Fruit fly (Drosophila melanogaster) whole organism, adult: Measurements from ENCODE around the gene CG15418.

Source experiments
- CG11617 ChIP-seq: fragments of 200-800 bp; sonication (Bioruptor generic); optimal IDR thresholded peaks from 2 replicates; lab custom pipeline; 2017; ENCODE audit warnings: mild to moderate bottlenecking, missing biosample characterization, missing genetic modification reagents, missing genetic modification characterization
- CG12768 ChIP-seq: fragments of 200-800 bp; sonication (Bioruptor generic); optimal IDR thresholded peaks from 2 replicates; lab custom pipeline; 2017; ENCODE audit warnings: missing biosample characterization, missing genetic modification characterization, mild to moderate bottlenecking, moderate library complexity, missing genetic modification reagents
- CG14711 ChIP-seq: fragments of 200-800 bp; sonication (Bioruptor generic); optimal IDR thresholded peaks from 2 replicates; lab custom pipeline; 2018; ENCODE audit warnings: missing biosample characterization, mild to moderate bottlenecking, missing genetic modification characterization, moderate library complexity
- CG1620 ChIP-seq: fragments of 200-800 bp; sonication (Bioruptor generic); optimal IDR thresholded peaks from 2 replicates; lab custom pipeline; 2016; ENCODE audit warnings: missing biosample characterization, missing genetic modification characterization
- CG33017 ChIP-seq: fragments of 200-800 bp; sonication (Bioruptor generic); optimal IDR thresholded peaks from 2 replicates; lab custom pipeline; 2018; ENCODE audit warnings: missing biosample characterization, mild to moderate bottlenecking, missing genetic modification characterization, moderate library complexity
- CG5204 ChIP-seq: fragments of 200-800 bp; sonication (Bioruptor generic); optimal IDR thresholded peaks from 2 replicates; lab custom pipeline; 2016; ENCODE audit warnings: missing biosample characterization, missing genetic modification characterization
- CG7045 ChIP-seq: fragments of 200-800 bp; sonication (Bioruptor generic); optimal IDR thresholded peaks from 2 replicates; lab custom pipeline; 2017; ENCODE audit warnings: missing biosample characterization, mild to moderate bottlenecking, missing genetic modification characterization
- CG7101 ChIP-seq: fragments of 200-800 bp; sonication (Bioruptor generic); optimal IDR thresholded peaks from 2 replicates; lab custom pipeline; 2018; ENCODE audit warnings: missing biosample characterization, mild to moderate bottlenecking, missing genetic modification characterization, moderate library complexity
- Clk ChIP-seq: fragments of 200-800 bp; sonication (Bioruptor generic); optimal IDR thresholded peaks from 2 replicates; lab custom pipeline; 2017; ENCODE audit warnings: missing biosample characterization, missing genetic modification characterization
- Crg-1 ChIP-seq: fragments of 200-800 bp; sonication (Bioruptor generic); optimal IDR thresholded peaks from 2 replicates; lab custom pipeline; 2016; ENCODE audit warnings: missing biosample characterization, missing genetic modification characterization
- Hr96 ChIP-seq: fragments of 200-800 bp; sonication (Bioruptor generic); optimal IDR thresholded peaks from 2 replicates; lab custom pipeline; 2016; ENCODE audit warnings: missing biosample characterization, missing genetic modification characterization
- Mnt ChIP-seq: fragments of 200-800 bp; sonication (Bioruptor generic); optimal IDR thresholded peaks from 2 replicates; lab custom pipeline; 2016; ENCODE audit warnings: missing biosample characterization, mild to moderate bottlenecking, missing genetic modification characterization
- bab1 ChIP-seq: fragments of 200-800 bp; sonication (Bioruptor generic); optimal IDR thresholded peaks from 3 replicates; lab custom pipeline; 2019; ENCODE audit warnings: missing biosample characterization, mild to moderate bottlenecking, missing genetic modification characterization, moderate library complexity
- cic ChIP-seq: fragments of 200-800 bp; sonication (Bioruptor generic); optimal IDR thresholded peaks from 2 replicates; lab custom pipeline; 2017; ENCODE audit warnings: missing biosample characterization, mild to moderate bottlenecking, missing genetic modification characterization, moderate library complexity
- cnc ChIP-seq, 2 experiments: fragments of >200 bp; optimal IDR thresholded peaks; 2 replicates each; lab custom pipeline; 2017
- kay ChIP-seq: fragments of 200-800 bp; sonication (Bioruptor generic); peaks from one replicate; lab custom pipeline; 2016; ENCODE audit warnings: missing biosample characterization, missing genetic modification characterization, borderline replicate concordance
- ovo ChIP-seq: fragments of 200-800 bp; sonication (Bioruptor generic); optimal IDR thresholded peaks from 2 replicates; lab custom pipeline; 2016; ENCODE audit warnings: missing biosample characterization, missing genetic modification characterization
- pad ChIP-seq: fragments of 200-800 bp; sonication (Bioruptor generic); optimal IDR thresholded peaks from 3 replicates; lab custom pipeline; 2017; ENCODE audit warnings: missing biosample characterization, missing genetic modification characterization, mild to moderate bottlenecking, moderate library complexity, missing genetic modification reagents
- tj ChIP-seq: fragments of 200-800 bp; sonication (Bioruptor generic); optimal IDR thresholded peaks from 3 replicates; lab custom pipeline; 2017; ENCODE audit warnings: missing biosample characterization, mild to moderate bottlenecking, missing genetic modification characterization, moderate library complexity
- toe ChIP-seq: fragments of 200-800 bp; sonication (Bioruptor generic); optimal IDR thresholded peaks from 2 replicates; lab custom pipeline; 2016; ENCODE audit warnings: missing biosample characterization, missing genetic modification characterization

Gene CG15418

DNA sequence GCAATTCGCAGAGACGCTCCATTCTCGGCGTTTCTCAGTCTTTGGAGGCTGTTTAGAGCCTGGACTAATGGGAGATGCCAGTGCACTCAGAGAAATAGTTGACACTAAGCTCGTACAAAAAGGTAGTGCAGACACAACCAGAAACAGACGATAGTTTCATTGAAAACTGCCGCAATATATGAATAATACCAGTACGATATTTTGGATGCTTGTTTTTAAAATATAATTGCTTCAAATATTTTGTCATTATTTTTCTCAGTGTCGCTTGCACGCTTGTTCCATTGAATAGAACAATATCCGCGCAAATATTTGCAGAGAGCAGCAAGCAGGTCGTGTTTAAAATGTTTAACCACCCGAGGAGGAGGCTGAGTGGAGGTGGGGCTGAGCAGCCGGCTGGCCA lies 45.0 kb downstream of the CG15418 start:
- TF ChIP-seq cic (GFP tag; lab: Kevin White, UChicago), result no peak
- TF ChIP-seq pad (GFP tag; lab: Kevin White, UChicago), result no peak
- no peak for TF ChIP-seq CG7101 (tag; lab: Kevin White, UChicago)
- TF ChIP-seq cnc (optimal IDR thresholded peaks at IDR 0.05; lab: Kevin White, UChicago), result no peak
- TF ChIP-seq tj, result no peak
- no peak for TF ChIP-seq ovo (GFP tag; lab: Kevin White, UChicago)
- no peak for TF ChIP-seq CG12768 (GFP tag; lab: Kevin White, UChicago)
- TF ChIP-seq Hr96 (GFP tag; lab: Kevin White, UChicago), result no peak
- no peak for TF ChIP-seq bab1
- TF ChIP-seq CG1620, result no peak
- no peak for TF ChIP-seq CG33017 (tag; lab: Kevin White, UChicago)

DNA sequence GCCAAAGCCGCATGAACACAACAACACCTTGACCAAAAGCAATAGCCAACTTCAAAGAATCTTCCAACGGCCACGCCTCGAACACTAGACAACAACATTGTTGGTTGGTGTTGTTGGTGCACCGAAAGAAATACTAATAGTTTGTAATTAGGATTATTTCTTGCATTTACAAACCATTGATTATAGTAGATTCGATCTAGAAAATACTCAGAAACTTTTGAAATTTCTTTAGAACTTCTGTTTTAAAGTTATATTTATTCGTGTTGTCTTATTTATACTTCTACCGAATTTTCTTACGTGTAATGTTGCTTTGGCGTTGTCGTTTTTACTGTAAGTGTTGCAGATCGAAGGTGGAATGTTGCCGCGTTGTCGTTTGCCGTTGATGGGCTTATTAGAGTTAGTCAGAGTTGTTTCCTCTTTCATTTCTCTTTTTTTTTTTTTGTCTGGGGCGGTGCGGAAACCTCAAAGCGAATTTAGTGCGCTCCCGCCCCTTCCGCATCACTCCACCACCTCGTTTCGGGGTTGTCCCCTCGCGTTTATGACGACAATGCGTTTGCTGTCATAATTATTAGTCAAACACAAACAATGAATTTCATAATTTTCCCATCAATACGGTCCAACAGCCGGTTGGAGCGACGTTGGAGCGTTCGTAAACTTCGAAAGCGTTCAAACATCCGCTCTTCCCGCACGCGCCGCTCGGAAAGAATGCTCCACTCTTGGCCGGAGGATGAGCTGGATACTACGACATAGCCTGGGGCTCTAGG lies 45.6 kb downstream of the CG15418 start, which contains the start of gene CG43815:
Gene CG43815 (plus strand): TSS at position 532 of the 764 bp plus-strand sequence.
- no peak for TF ChIP-seq Mnt (GFP tag; lab: Kevin White, UChicago)
- TF ChIP-seq cnc (optimal IDR thresholded peaks at IDR 0.05; lab: Kevin White, UChicago), result no peak
- no peak for TF ChIP-seq ovo (GFP tag; lab: Kevin White, UChicago)
- TF ChIP-seq kay (GFP tag; lab: Kevin White, UChicago), result no peak
- no peak for TF ChIP-seq Clk (GFP tag; lab: Kevin White, UChicago)
- no peak for TF ChIP-seq cic (GFP tag; lab: Kevin White, UChicago)
- TF ChIP-seq CG12768 (GFP tag; lab: Kevin White, UChicago), result no peak
- no peak for TF ChIP-seq tj
- no peak for TF ChIP-seq CG7101 (tag; lab: Kevin White, UChicago)

DNA sequence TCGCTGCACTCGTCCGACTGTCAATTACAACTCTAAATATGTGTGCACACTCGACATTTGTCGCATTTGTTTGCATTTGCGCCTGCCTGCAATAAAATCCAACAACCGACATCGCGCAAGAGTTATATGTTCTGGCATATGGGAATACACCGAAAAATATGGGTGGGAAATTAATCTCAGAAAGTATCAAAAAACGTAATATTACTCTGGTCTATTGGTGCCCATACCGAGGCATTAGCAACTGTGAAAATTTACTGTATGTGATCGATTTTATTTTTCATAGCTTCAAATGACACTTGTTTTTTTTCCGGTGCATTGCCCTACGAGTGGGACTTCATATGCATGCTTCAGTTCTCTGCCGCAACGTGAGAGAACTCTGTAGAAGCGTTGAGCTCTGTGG lies 47.6 kb downstream of the CG15418 start:
- no peak for TF ChIP-seq Mnt (GFP tag; lab: Kevin White, UChicago)
- peak; percentile 25 for TF ChIP-seq CG14711
- TF ChIP-seq CG1620, result no peak
- peak; percentile 52 for TF ChIP-seq CG7101 (tag; lab: Kevin White, UChicago)
- TF ChIP-seq toe (GFP tag; lab: Kevin White, UChicago), result peak; percentile 32
- TF ChIP-seq Hr96 (GFP tag; lab: Kevin White, UChicago), result peak; percentile 67
- no peak for TF ChIP-seq cic (GFP tag; lab: Kevin White, UChicago)
- TF ChIP-seq bab1, result no peak
- TF ChIP-seq CG12768 (GFP tag; lab: Kevin White, UChicago), result peak; percentile 37
- TF ChIP-seq CG5204, result no peak
- peak; percentile 86 for TF ChIP-seq kay (GFP tag; lab: Kevin White, UChicago)
- no peak for TF ChIP-seq ovo (GFP tag; lab: Kevin White, UChicago)

- TF ChIP-seq Hr96 (GFP tag; lab: Kevin White, UChicago), result peak; percentile 71
- peak; percentile 3 for TF ChIP-seq Crg-1 (GFP tag; lab: Kevin White, UChicago)
- peak; percentile 72 for TF ChIP-seq CG33017 (tag; lab: Kevin White, UChicago)
- peak; percentile 77 for TF ChIP-seq Clk (GFP tag; lab: Kevin White, UChicago)
- TF ChIP-seq bab1, result no peak
- TF ChIP-seq CG1620, result no peak
- peak; percentile 13 for TF ChIP-seq tj
- peak; percentile 48 for TF ChIP-seq Mnt (GFP tag; lab: Kevin White, UChicago)
- TF ChIP-seq CG7101 (tag; lab: Kevin White, UChicago), result peak; percentile 72
- TF ChIP-seq CG12768 (GFP tag; lab: Kevin White, UChicago), result peak; percentile 71
- no peak for TF ChIP-seq ovo (GFP tag; lab: Kevin White, UChicago)
- peak; percentile 50 for TF ChIP-seq CG14711
- TF ChIP-seq cic (GFP tag; lab: Kevin White, UChicago), result peak; percentile 52
- peak; percentile 67 for TF ChIP-seq toe (GFP tag; lab: Kevin White, UChicago)
- TF ChIP-seq CG7045 (GFP tag; lab: Kevin White, UChicago), result peak; percentile 67
- peak; percentile 88 for TF ChIP-seq CG5204
- TF ChIP-seq kay (GFP tag; lab: Kevin White, UChicago), result no peak
- peak; percentile 7 for TF ChIP-seq pad (GFP tag; lab: Kevin White, UChicago)
- peak; percentile 77 for TF ChIP-seq CG11617 (GFP tag; lab: Kevin White, UChicago)
- TF ChIP-seq cnc (optimal IDR thresholded peaks at IDR 0.05; lab: Kevin White, UChicago), result no peak
These were observed 48.2 kb downstream of the CG15418 start for dm6 chr2L:3573172-3573755.

dm6 chr2L:3572529-3573171 lies 48.9 kb downstream of the CG15418 start:
- TF ChIP-seq CG7101 (tag; lab: Kevin White, UChicago) (no peak), kay (GFP tag; lab: Kevin White, UChicago) (peak; percentile 70)

- TF ChIP-seq CG7101 (tag; lab: Kevin White, UChicago) (no peak), Crg-1 (GFP tag; lab: Kevin White, UChicago) (no peak), ovo (GFP tag; lab: Kevin White, UChicago) (no peak), CG14711 (no peak), cnc (optimal IDR thresholded peaks at IDR 0.05; lab: Kevin White, UChicago) (no peak), CG12768 (GFP tag; lab: Kevin White, UChicago) (no peak)
These were observed 50.0 kb downstream of the CG15418 start for dm6 chr2L:3571457-3571856.
